Worm (Caenorhabditis elegans) whole organism, young adult: Measurements from ENCODE around the gene Y39E4A.1.

Experiments used
- B0261.1 ChIP-seq: sonication (generic microtip); optimal IDR thresholded peaks from 2 replicates; lab custom pipeline; 2016; ENCODE audit warnings: mild to moderate bottlenecking, missing genetic modification characterization, moderate library complexity, missing compliant biosample characterization
- F22D6.2 ChIP-seq: sonication (generic microtip); optimal IDR thresholded peaks from 2 replicates; lab custom pipeline; 2016; ENCODE audit warnings: mild to moderate bottlenecking, missing genetic modification characterization, missing compliant biosample characterization
- F37B4.10 ChIP-seq: fragments of 200-800 bp; sonication (Bioruptor generic); IDR thresholded peaks from 2 replicates; pipeline ENCODE4 v1.3.6; 2022; ENCODE audit warnings: missing genetic modification characterization, missing compliant biosample characterization
- F39B2.1 ChIP-seq: fragments of 200-800 bp; sonication (Bioruptor generic); IDR thresholded peaks from 2 replicates; pipeline ENCODE4 v1.3.6; 2022; ENCODE audit warnings: missing genetic modification reagents, missing genetic modification characterization, missing compliant biosample characterization
- F52B5.7 ChIP-seq: sonication (generic microtip); optimal IDR thresholded peaks from 2 replicates; lab custom pipeline; 2016; ENCODE audit warnings: mild to moderate bottlenecking, missing genetic modification characterization, missing compliant biosample characterization
- F57A8.1 ChIP-seq: fragments of 200-800 bp; sonication (Bioruptor generic); optimal IDR thresholded peaks from 2 replicates; lab custom pipeline; 2018; ENCODE audit warnings: mild to moderate bottlenecking, missing genetic modification characterization, moderate library complexity, missing compliant biosample characterization
- K12H6.12 ChIP-seq: fragments of 200-800 bp; sonication (Bioruptor generic); optimal IDR thresholded peaks from 2 replicates; lab custom pipeline; 2018; ENCODE audit warnings: mild to moderate bottlenecking, missing genetic modification characterization, missing compliant biosample characterization
- Y56A3A.18 ChIP-seq: fragments of 200-800 bp; sonication (Bioruptor generic); IDR thresholded peaks from 2 replicates; pipeline ENCODE4 v1.3.6; 2022; ENCODE audit warnings: missing genetic modification reagents, missing genetic modification characterization, missing compliant biosample characterization
- Y79H2A.3 ChIP-seq: fragments of 200-800 bp; sonication (Bioruptor generic); conservative IDR thresholded peaks from 2 replicates; pipeline ENCODE4 v1.3.6; 2022; ENCODE audit warnings: missing genetic modification reagents, missing genetic modification characterization, missing compliant biosample characterization
- ama-1 ChIP-seq, 3 experiments: fragments of 150-350 bp in 1 of 3; sonication (generic microtip) in 2 of 3; optimal IDR thresholded peaks; 2 replicates each; lab custom pipeline; 2014 to 2018; ENCODE audit warnings: missing biosample characterization in 2 of 3, missing genetic modification characterization in 2 of 3, missing genetic modification reagents in 2 of 3
- aptf-2 ChIP-seq: fragments of 200-800 bp; sonication (Bioruptor generic); conservative IDR thresholded peaks from 2 replicates; pipeline ENCODE4 v1.3.6; 2022; ENCODE audit warnings: missing genetic modification reagents, missing genetic modification characterization, missing compliant biosample characterization
- attf-5 ChIP-seq: fragments of 200-800 bp; sonication (Bioruptor generic); optimal IDR thresholded peaks from 2 replicates; lab custom pipeline; 2018; ENCODE audit warnings: mild to moderate bottlenecking, missing genetic modification characterization, missing compliant biosample characterization
- bed-1 ChIP-seq: fragments of 200-800 bp; sonication (Bioruptor generic); IDR thresholded peaks from 2 replicates; pipeline ENCODE4 v1.3.6; 2022; ENCODE audit warnings: missing genetic modification reagents, missing genetic modification characterization, missing compliant biosample characterization
- ceh-100 ChIP-seq: fragments of 200-800 bp; sonication (Bioruptor generic); IDR thresholded peaks from 2 replicates; pipeline ENCODE4 v1.3.6; 2022; ENCODE audit warnings: missing genetic modification reagents, missing genetic modification characterization, missing compliant biosample characterization
- ceh-40 ChIP-seq: fragments of 200-800 bp; sonication (Bioruptor generic); IDR thresholded peaks from 2 replicates; pipeline ENCODE4 v1.3.6; 2022; ENCODE audit warnings: missing genetic modification characterization, missing compliant biosample characterization
- ceh-91 ChIP-seq: fragments of 200-800 bp; sonication (Bioruptor generic); IDR thresholded peaks from 2 replicates; pipeline ENCODE4 v1.3.6; 2022; ENCODE audit warnings: missing genetic modification reagents, missing genetic modification characterization, missing compliant biosample characterization
- chd-7 ChIP-seq: sonication (generic microtip); optimal IDR thresholded peaks from 2 replicates; lab custom pipeline; 2016; ENCODE audit warnings: mild to moderate bottlenecking, missing genetic modification characterization, moderate library complexity, missing compliant biosample characterization
- dpff-1 ChIP-seq: sonication (generic microtip); optimal IDR thresholded peaks from 2 replicates; lab custom pipeline; 2017; ENCODE audit warnings: mild to moderate bottlenecking, missing genetic modification characterization, missing compliant biosample characterization
- dpl-1 ChIP-seq: fragments of 150-350 bp; optimal IDR thresholded peaks from 2 replicates; lab custom pipeline; 2014; ENCODE audit warnings: missing biosample characterization, missing genetic modification reagents, missing genetic modification characterization
- efl-1 ChIP-seq: fragments of 150-350 bp; optimal IDR thresholded peaks from 2 replicates; lab custom pipeline; 2014; ENCODE audit warnings: missing biosample characterization, missing genetic modification reagents, missing genetic modification characterization
- egl-18 ChIP-seq: fragments of 200-800 bp; sonication (Bioruptor generic); IDR thresholded peaks from 2 replicates; pipeline ENCODE4 v1.3.6; 2022; ENCODE audit warnings: missing genetic modification reagents, missing genetic modification characterization, missing compliant biosample characterization
- egl-44 ChIP-seq: fragments of 200-800 bp; sonication (Bioruptor generic); IDR thresholded peaks from 2 replicates; pipeline ENCODE4 v1.3.6; 2022; ENCODE audit warnings: missing genetic modification reagents, missing genetic modification characterization, missing compliant biosample characterization
- egrh-3 ChIP-seq: fragments of 200-800 bp; sonication (Bioruptor generic); IDR thresholded peaks from 2 replicates; pipeline ENCODE4 v1.3.6; 2022; ENCODE audit warnings: missing genetic modification reagents, missing genetic modification characterization, missing compliant biosample characterization
- ekl-4 ChIP-seq: fragments of 200-800 bp; sonication (Bioruptor generic); IDR thresholded peaks from 2 replicates; pipeline ENCODE4 v1.3.6; 2022; ENCODE audit warnings: missing genetic modification reagents, missing genetic modification characterization, missing compliant biosample characterization
- ets-4 ChIP-seq: fragments of 200-800 bp; sonication (Bioruptor generic); optimal IDR thresholded peaks from 2 replicates; lab custom pipeline; 2018; ENCODE audit warnings: mild to moderate bottlenecking, missing genetic modification characterization, missing compliant biosample characterization
- gei-17 ChIP-seq: fragments of 200-800 bp; sonication (Bioruptor generic); optimal IDR thresholded peaks from 2 replicates; lab custom pipeline; 2018; ENCODE audit warnings: mild to moderate bottlenecking, missing genetic modification characterization, missing compliant biosample characterization
- hmg-20 ChIP-seq: fragments of 200-800 bp; sonication (Bioruptor generic); IDR thresholded peaks from 2 replicates; pipeline ENCODE4 v1.3.6; 2022; ENCODE audit warnings: missing genetic modification reagents, missing genetic modification characterization, missing compliant biosample characterization
- hrde-1 ChIP-seq: sonication (generic microtip); optimal IDR thresholded peaks from 2 replicates; lab custom pipeline; 2016; ENCODE audit warnings: missing genetic modification characterization, mild to moderate bottlenecking, missing compliant biosample characterization, moderate library complexity, missing genotype, missing genetic modification reagents, borderline replicate concordance
- lag-1 ChIP-seq: fragments of 200-800 bp; sonication (Bioruptor generic); IDR thresholded peaks from 2 replicates; pipeline ENCODE4 v1.3.6; 2022; ENCODE audit warnings: missing genetic modification reagents, missing genetic modification characterization, missing compliant biosample characterization
- lin-35 ChIP-seq, 3 experiments: fragments of 150-350 bp in 2 of 3; sonication (generic microtip) in 1 of 3; optimal IDR thresholded peaks; 2 replicates each; lab custom pipeline; 2014 to 2018; ENCODE audit warnings: missing biosample characterization in 3 of 3, missing genetic modification characterization in 3 of 3, missing genetic modification reagents in 3 of 3
- lin-54 ChIP-seq: fragments of 200-800 bp; sonication (Bioruptor generic); optimal IDR thresholded peaks from 2 replicates; lab custom pipeline; 2018; ENCODE audit warnings: mild to moderate bottlenecking, missing genetic modification characterization, missing compliant biosample characterization
- lir-1 ChIP-seq: fragments of 200-800 bp; sonication (Bioruptor generic); conservative IDR thresholded peaks from 2 replicates; pipeline ENCODE4 v1.3.6; 2022; ENCODE audit warnings: missing genetic modification reagents, missing genetic modification characterization, missing compliant biosample characterization
- madf-8 ChIP-seq: fragments of 200-800 bp; sonication (Bioruptor generic); conservative IDR thresholded peaks from 2 replicates; pipeline ENCODE4 v1.3.6; 2022; ENCODE audit warnings: missing genetic modification reagents, missing genetic modification characterization, missing compliant biosample characterization
- mcd-1 ChIP-seq: fragments of 200-800 bp; sonication (Bioruptor generic); IDR thresholded peaks from 2 replicates; pipeline ENCODE4 v1.3.6; 2022; ENCODE audit warnings: missing genetic modification reagents, missing genetic modification characterization, missing compliant biosample characterization
- mes-4 ChIP-seq: sonication (generic microtip); optimal IDR thresholded peaks from 2 replicates; lab custom pipeline; 2016; ENCODE audit warnings: missing genotype, missing genetic modification characterization, missing compliant biosample characterization
- nfya-1 ChIP-seq: sonication (generic microtip); optimal IDR thresholded peaks from 2 replicates; lab custom pipeline; 2017; ENCODE audit warnings: antibody characterized with exemption, missing compliant biosample characterization, missing genetic modification characterization, borderline replicate concordance; ENCODE audit not compliant: insufficient read depth
- nhr-27 ChIP-seq: fragments of 200-800 bp; sonication (Bioruptor generic); optimal IDR thresholded peaks from 2 replicates; lab custom pipeline; 2018; ENCODE audit warnings: mild to moderate bottlenecking, missing genetic modification characterization, moderate library complexity, missing compliant biosample characterization
- pbrm-1 ChIP-seq: fragments of 200-800 bp; sonication (Bioruptor generic); IDR thresholded peaks from 2 replicates; pipeline ENCODE4 v1.3.6; 2022; ENCODE audit warnings: missing genetic modification reagents, missing genetic modification characterization, missing compliant biosample characterization
- pha-4 ChIP-seq: fragments of 150-350 bp; sonication (generic microtip); optimal IDR thresholded peaks from 2 replicates; lab custom pipeline; 2014; ENCODE audit warnings: missing biosample characterization, missing genetic modification reagents, missing genetic modification characterization
- rpc-1 ChIP-seq, 2 experiments: fragments of 150-350 bp in 1 of 2; sonication (generic microtip) in 1 of 2; optimal IDR thresholded peaks; 2 replicates each; lab custom pipeline; 2014 to 2018; ENCODE audit warnings: missing biosample characterization in 1 of 2, missing genetic modification characterization in 1 of 2, missing genetic modification reagents in 1 of 2, missing genotype in 1 of 2
- snpc-3.4 ChIP-seq: sonication (generic microtip); optimal IDR thresholded peaks from 2 replicates; lab custom pipeline; 2017; ENCODE audit warnings: missing genetic modification characterization, mild to moderate bottlenecking, missing compliant biosample characterization, antibody characterized with exemption, moderate library complexity, missing genotype, missing genetic modification reagents
- sptf-2 ChIP-seq: fragments of 200-800 bp; sonication (Bioruptor generic); optimal IDR thresholded peaks from 2 replicates; lab custom pipeline; 2018; ENCODE audit warnings: mild to moderate bottlenecking, missing genetic modification characterization, missing compliant biosample characterization
- tbp1 ChIP-seq: fragments of 200-800 bp; sonication (Bioruptor generic); optimal IDR thresholded peaks from 2 replicates; lab custom pipeline; 2018; ENCODE audit warnings: mild to moderate bottlenecking, missing genetic modification characterization, missing compliant biosample characterization
- tlf-1 ChIP-seq: fragments of 200-800 bp; sonication (Bioruptor generic); optimal IDR thresholded peaks from 2 replicates; lab custom pipeline; 2018; ENCODE audit warnings: mild to moderate bottlenecking, missing genetic modification characterization, missing compliant biosample characterization
- unc-62 ChIP-seq: fragments of 150-350 bp; optimal IDR thresholded peaks from 2 replicates; lab custom pipeline; 2014; ENCODE audit warnings: missing biosample characterization, missing genetic modification reagents, missing genetic modification characterization
- ztf-18 ChIP-seq: sonication (generic microtip); optimal IDR thresholded peaks from 2 replicates; lab custom pipeline; 2016; ENCODE audit warnings: missing genotype, mild to moderate bottlenecking, missing genetic modification characterization, missing compliant biosample characterization
- ztf-3 ChIP-seq: fragments of 200-800 bp; sonication (Bioruptor generic); optimal IDR thresholded peaks from 2 replicates; lab custom pipeline; 2018; ENCODE audit warnings: mild to moderate bottlenecking, missing genetic modification characterization, missing compliant biosample characterization

The Y39E4A.1 gene

DNA sequence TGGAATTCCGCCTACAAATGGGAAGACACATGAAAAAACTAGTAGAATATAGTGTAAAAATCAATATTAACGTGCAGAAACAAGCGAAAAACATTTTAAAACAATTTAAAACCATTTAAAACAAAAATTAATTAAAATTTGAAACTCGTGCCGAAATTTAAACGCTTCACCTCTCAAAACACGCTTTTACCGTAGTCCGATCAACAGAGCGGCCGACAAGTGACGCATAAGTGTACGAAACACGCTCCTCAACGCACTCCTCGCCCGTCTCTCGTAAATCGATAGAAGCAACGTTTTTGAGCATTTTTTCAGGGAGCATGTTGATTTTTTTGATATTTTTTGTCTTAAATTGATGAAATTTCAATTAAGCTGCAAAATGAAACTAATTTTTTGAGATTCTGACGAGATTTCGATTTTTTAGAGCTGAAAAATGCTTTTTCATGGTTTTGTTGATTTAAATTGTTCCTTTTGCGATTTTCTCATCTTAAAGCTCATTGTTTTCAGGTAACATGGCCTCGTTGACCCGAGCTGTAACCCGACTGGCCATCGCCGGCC is 46.1 kb upstream of the Y39E4A.1 start, which contains the start of gene cox-5A (continued):
- peak; percentile 47 for TF ChIP-seq sptf-2 (GFP tag; lab: Kevin White, UChicago)
- TF ChIP-seq attf-5 (GFP tag; lab: Kevin White, UChicago): peak; percentile 99
- peak; percentile 90 for TF ChIP-seq ceh-91 (GFP tag; lab: Robert Waterston, UW)
- peak; percentile 86 for TF ChIP-seq ztf-18 (tag; lab: Kevin White, UChicago)
- peak; percentile 63 for TF ChIP-seq nhr-27 (tag; lab: Kevin White, UChicago)
- TF ChIP-seq efl-1 (GFP tag; lab: Kevin White, UChicago): peak; percentile 94
- peak; percentile 98 for TF ChIP-seq K12H6.12 (tag; lab: Kevin White, UChicago)
- TF ChIP-seq lin-54: peak; percentile 100
- no peak for TF ChIP-seq F57A8.1 (GFP tag; lab: Kevin White, UChicago)
- peak; percentile 76; the same call in 1 of the 2 replicates for TF ChIP-seq lag-1 (GFP tag; lab: Robert Waterston, UW)
- TF ChIP-seq unc-62 (GFP tag; lab: Kevin White, UChicago): peak; percentile 68
- TF ChIP-seq pbrm-1 (GFP tag; lab: Robert Waterston, UW): peak; percentile 99
- TF ChIP-seq ceh-40: 0 out of 2 replicates have a peak, but pooled peaks have one; percentile 69
- TF ChIP-seq egrh-3 (GFP tag; lab: Robert Waterston, UW): peak; percentile 66; the same call in 1 of the 2 replicates
- TF ChIP-seq chd-7: peak; percentile 98
- TF ChIP-seq mes-4 (tag; lab: Kevin White, UChicago): peak; percentile 20
- no peak for TF ChIP-seq bed-1
- peak; percentile 95 for TF ChIP-seq ztf-3
- peak; percentile 80 for TF ChIP-seq tbp1 (GFP tag; lab: Kevin White, UChicago)
- TF ChIP-seq lir-1 (GFP tag; lab: Robert Waterston, UW): peak; percentile 96
- TF ChIP-seq rpc-1 (optimal IDR thresholded peaks at IDR 0.05; lab: Kevin White, UChicago): peak; percentile 38
- no peak for TF ChIP-seq rpc-1 (tag; optimal IDR thresholded peaks at IDR 0.05; lab: Kevin White, UChicago)
- TF ChIP-seq hrde-1 (tag; lab: Kevin White, UChicago): peak; percentile 69
- peak; percentile 97 for TF ChIP-seq mcd-1
- peak; percentile 82; the same call in 1 of the 2 replicates for TF ChIP-seq F39B2.1 (GFP tag; lab: Robert Waterston, UW)
- TF ChIP-seq pha-4 (tag; lab: Kevin White, UChicago): peak; percentile 98
- peak; percentile 94 for TF ChIP-seq Y56A3A.18 (GFP tag; lab: Robert Waterston, UW)
- TF ChIP-seq B0261.1: peak; percentile 26
- TF ChIP-seq egl-44 (GFP tag; lab: Robert Waterston, UW): peak; percentile 77
- peak; percentile 88 for TF ChIP-seq Y79H2A.3
- peak; percentile 92 for TF ChIP-seq ceh-100 (GFP tag; lab: Robert Waterston, UW)
- no peak for TF ChIP-seq nfya-1 (tag; lab: Kevin White, UChicago)
- TF ChIP-seq ets-4: peak; percentile 88
- TF ChIP-seq F37B4.10 (GFP tag; lab: Robert Waterston, UW): peak; percentile 91; the same call in 1 of the 2 replicates
- TF ChIP-seq ekl-4: peak; percentile 99
- 0 out of 2 replicates have a peak, but pooled peaks have one; percentile 31 for TF ChIP-seq aptf-2 (GFP tag; lab: Robert Waterston, UW)
- TF ChIP-seq ama-1 (optimal IDR thresholded peaks at IDR 0.05; lab: Kevin White, UChicago): peak; percentile 0
- TF ChIP-seq ama-1 (GFP tag; optimal IDR thresholded peaks at IDR 0.05; lab: Kevin White, UChicago): peak in 1 of 2 experiments; percentile 88
- TF ChIP-seq snpc-3.4 (tag; lab: Kevin White, UChicago): peak; percentile 98
- peak; percentile 99 for TF ChIP-seq dpl-1 (GFP tag; lab: Kevin White, UChicago)
- peak; percentile 99 for TF ChIP-seq tlf-1 (GFP tag; lab: Kevin White, UChicago)
- peak; percentile 87 for TF ChIP-seq madf-8 (GFP tag; lab: Robert Waterston, UW)
- TF ChIP-seq lin-35 (GFP tag; optimal IDR thresholded peaks at IDR 0.05; lab: Kevin White, UChicago): peak; percentile 78 to 99 (median 94)
- TF ChIP-seq F52B5.7: peak; percentile 88
- peak; percentile 92 for TF ChIP-seq dpff-1
- TF ChIP-seq F22D6.2 (tag; lab: Kevin White, UChicago): peak; percentile 93
- TF ChIP-seq gei-17 (GFP tag; lab: Kevin White, UChicago): peak; percentile 92
- TF ChIP-seq hmg-20: peak; percentile 95
- TF ChIP-seq egl-18 (GFP tag; lab: Robert Waterston, UW): peak; percentile 92
